Worm (Caenorhabditis elegans): ENCODE measurements around the gene tlk-1.

DNA sequence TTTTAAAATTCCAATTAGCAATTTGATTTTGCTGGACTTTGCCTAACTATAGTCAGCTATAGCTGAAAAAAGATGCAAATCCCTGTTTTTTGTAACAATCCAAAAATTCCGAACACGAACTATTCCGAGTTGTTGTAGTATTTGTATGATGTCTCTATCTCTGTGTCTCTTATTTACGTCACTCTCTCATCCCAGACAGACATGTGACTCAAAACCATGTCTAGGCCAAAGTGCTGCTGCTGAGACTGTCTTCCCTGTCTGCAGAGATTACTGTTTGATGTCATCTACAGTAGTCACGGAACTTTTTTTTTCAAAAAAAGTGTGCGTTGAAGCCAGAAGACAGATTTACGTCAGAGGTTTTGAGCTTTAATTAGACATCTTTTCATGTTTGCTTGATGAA lies 33.4 kb upstream of the tlk-1 start:
- TF ChIP-seq lin-39 (tag; optimal IDR thresholded peaks at IDR 0.05), result no peak
- no peak for TF ChIP-seq jun-1 (tag; optimal IDR thresholded peaks at IDR 0.05)
- TF ChIP-seq nhr-19 (GFP tag; conservative IDR thresholded peaks at IDR 0.05), result peak; percentile 59
- peak; percentile 47 for TF ChIP-seq nhr-90 (tag; optimal IDR thresholded peaks at IDR 0.05; ENCODE audit: poor library complexity)
- TF ChIP-seq sptf-1 (tag; optimal IDR thresholded peaks at IDR 0.05), result no peak
- TF ChIP-seq lin-35 (GFP tag; optimal IDR thresholded peaks at IDR 0.05), result peak in 1 of 2 experiments; percentile 72
- no peak for TF ChIP-seq ceh-8 (GFP tag; optimal IDR thresholded peaks at IDR 0.05)
- peak in 1 of 2 experiments; percentile 54 for TF ChIP-seq lsy-2 (tag; optimal IDR thresholded peaks at IDR 0.05)
- no peak for TF ChIP-seq ceh-82 (tag; optimal IDR thresholded peaks at IDR 0.05)
- no peak for TF ChIP-seq aha-1 (tag; optimal IDR thresholded peaks at IDR 0.05)
- TF ChIP-seq lin-15B (tag; optimal IDR thresholded peaks at IDR 0.05), result no peak
- TF ChIP-seq nhr-76 (tag; optimal IDR thresholded peaks at IDR 0.05), result no peak

All from whole organism, L1 larva.